Worm (Caenorhabditis elegans) whole organism, L4/young adult: ENCODE data around the gene sdc-2.

Experiments
- W03F9.2 ChIP-seq: fragments of 150-350 bp; optimal IDR thresholded peaks from 2 replicates; lab custom pipeline; 2014; ENCODE audit warnings: missing biosample characterization, missing genetic modification characterization
- dao-5 ChIP-seq: sonication (generic microtip); optimal IDR thresholded peaks from 2 replicates; lab custom pipeline; 2016; ENCODE audit warnings: missing genotype, missing genetic modification characterization, moderate library complexity, missing compliant biosample characterization
- him-1 ChIP-seq: sonication (generic microtip); optimal IDR thresholded peaks from 2 replicates; lab custom pipeline; 2016; ENCODE audit warnings: missing genotype, missing genetic modification reagents, missing genetic modification characterization, missing compliant biosample characterization

DNA sequence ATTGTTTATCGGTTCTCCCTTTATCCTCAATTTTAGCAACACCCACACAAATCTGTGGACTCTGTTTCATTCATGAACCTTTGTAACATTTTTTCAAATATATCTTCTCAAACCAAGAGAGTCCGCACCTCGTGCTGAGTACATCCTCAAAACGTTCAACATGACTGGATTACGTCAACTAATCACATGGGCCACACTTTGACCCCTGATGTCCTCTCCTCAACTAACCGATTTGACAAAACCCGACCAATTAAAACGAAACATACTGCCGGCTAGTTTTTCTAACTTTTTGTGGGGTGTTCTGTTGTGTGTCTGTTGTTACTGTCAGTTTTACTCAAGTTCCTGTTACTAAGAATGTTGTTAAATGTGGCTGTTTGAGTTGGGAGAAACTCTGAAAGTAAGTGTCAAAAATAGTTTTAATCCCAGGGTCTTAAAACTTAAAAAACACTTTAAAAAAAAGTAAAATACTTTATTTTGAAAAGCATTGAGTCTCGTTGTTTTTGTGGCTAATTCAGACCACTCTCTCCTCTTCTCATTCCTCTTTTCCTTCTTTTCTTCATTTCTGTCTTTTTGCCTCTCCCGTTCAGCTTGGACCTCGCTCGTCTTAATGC lies 33.1 kb downstream of the sdc-2 start:
- TF ChIP-seq him-1 (tag; lab: Kevin White, UChicago) (no peak), W03F9.2 (tag; lab: Kevin White, UChicago) (no peak), dao-5 (tag; lab: Kevin White, UChicago) (no peak)
